Fruit fly (Drosophila melanogaster) whole organism, embryonic: ENCODE data around the gene Cul2.

ENCODE experiments used
- Aef1 ChIP-seq: fragments of 200-800 bp; sonication (Bioruptor generic); IDR thresholded peaks from 3 replicates; pipeline ENCODE4 v1.3.6; 2022; ENCODE audit warnings: missing biosample characterization, missing genetic modification characterization
- CG10147 ChIP-seq: fragments of 200-800 bp; sonication (Bioruptor generic); optimal IDR thresholded peaks from 2 replicates; lab custom pipeline; 2019; ENCODE audit warnings: missing biosample characterization, mild to moderate bottlenecking, missing genetic modification characterization, moderate library complexity
- CG10565 ChIP-seq: fragments of 200-800 bp; sonication (Bioruptor generic); optimal IDR thresholded peaks from 3 replicates; lab custom pipeline; 2016; ENCODE audit warnings: missing biosample characterization, mild to moderate bottlenecking, missing genetic modification characterization
- CG11398 ChIP-seq: fragments of 200-800 bp; sonication (Bioruptor generic); optimal IDR thresholded peaks from 2 replicates; lab custom pipeline; 2016; ENCODE audit warnings: missing biosample characterization, missing genetic modification characterization
- CG11456 ChIP-seq: fragments of 200-800 bp; sonication (Bioruptor generic); IDR thresholded peaks from 3 replicates; pipeline ENCODE4 v1.3.6; 2022; ENCODE audit warnings: missing biosample characterization, missing genetic modification characterization
- CG11560 ChIP-seq: fragments of 200-800 bp; sonication (Bioruptor generic); IDR thresholded peaks from 3 replicates; pipeline ENCODE4 v1.3.6; 2022; ENCODE audit warnings: missing biosample characterization, missing genetic modification characterization
- CG13624 ChIP-seq: fragments of 200-800 bp; sonication (Bioruptor generic); optimal IDR thresholded peaks from 2 replicates; lab custom pipeline; 2016; ENCODE audit warnings: missing biosample characterization, missing genetic modification characterization
- CG14667 ChIP-seq: fragments of 200-800 bp; sonication (Bioruptor generic); IDR thresholded peaks from 2 replicates; pipeline ENCODE4 v1.3.6; 2022; ENCODE audit warnings: missing biosample characterization, missing genetic modification characterization
- CG14710 ChIP-seq: fragments of 200-800 bp; sonication (Bioruptor generic); optimal IDR thresholded peaks from 3 replicates; lab custom pipeline; 2019; ENCODE audit warnings: missing biosample characterization, mild to moderate bottlenecking, missing genetic modification characterization, moderate library complexity
- CG15011 ChIP-seq: fragments of 200-800 bp; sonication (Bioruptor generic); optimal IDR thresholded peaks from 3 replicates; lab custom pipeline; 2018; ENCODE audit warnings: missing biosample characterization, mild to moderate bottlenecking, missing genetic modification characterization
- CG16779 ChIP-seq: fragments of 200-800 bp; sonication (Bioruptor generic); IDR thresholded peaks from 2 replicates; pipeline ENCODE4 v1.3.6; 2022; ENCODE audit warnings: missing biosample characterization, missing genetic modification characterization
- CG16813 ChIP-seq: fragments of 200-800 bp; sonication (Bioruptor generic); IDR thresholded peaks from 3 replicates; pipeline ENCODE4 v1.3.6; 2022; ENCODE audit warnings: missing biosample characterization, missing genetic modification characterization; ENCODE audit not compliant: partially characterized antibody
- CG17385 ChIP-seq: fragments of 200-800 bp; sonication (Bioruptor generic); optimal IDR thresholded peaks from 3 replicates; lab custom pipeline; 2018; ENCODE audit warnings: missing biosample characterization, mild to moderate bottlenecking, missing genetic modification characterization
- CG17612 ChIP-seq: fragments of 200-800 bp; sonication (Bioruptor generic); IDR thresholded peaks from 2 replicates; pipeline ENCODE4 v1.3.6; 2022; ENCODE audit warnings: missing biosample characterization, missing genetic modification characterization
- CG2116 ChIP-seq: fragments of 200-800 bp; sonication (Bioruptor generic); optimal IDR thresholded peaks from 3 replicates; lab custom pipeline; 2018; ENCODE audit warnings: missing biosample characterization, mild to moderate bottlenecking, missing genetic modification characterization
- CG30020 ChIP-seq: fragments of 200-800 bp; optimal IDR thresholded peaks from 2 replicates; lab custom pipeline; 2019; ENCODE audit warnings: missing biosample characterization, mild to moderate bottlenecking, missing genetic modification characterization, moderate library complexity
- CG31441 ChIP-seq: fragments of 200-800 bp; sonication (Bioruptor generic); IDR thresholded peaks from 2 replicates; pipeline ENCODE4 v1.3.6; 2022; ENCODE audit warnings: missing biosample characterization, missing genetic modification characterization
- CG4282 ChIP-seq: fragments of 200-800 bp; sonication (Bioruptor generic); optimal IDR thresholded peaks from 2 replicates; lab custom pipeline; 2016; ENCODE audit warnings: missing biosample characterization, missing genetic modification characterization
- CG4360 ChIP-seq: fragments of 200-800 bp; sonication (Bioruptor generic); IDR thresholded peaks from 2 replicates; pipeline ENCODE4 v1.3.6; 2022; ENCODE audit warnings: missing biosample characterization, missing genetic modification characterization
- CG5180 ChIP-seq: fragments of 200-800 bp; sonication (Bioruptor generic); optimal IDR thresholded peaks from 3 replicates; lab custom pipeline; 2017; ENCODE audit warnings: missing biosample characterization, missing genetic modification characterization, mild to moderate bottlenecking, moderate library complexity, missing genetic modification reagents
- CG5245 ChIP-seq: fragments of 200-800 bp; sonication (Bioruptor generic); optimal IDR thresholded peaks from 3 replicates; lab custom pipeline; 2016; ENCODE audit warnings: missing biosample characterization, missing genetic modification characterization
- CG6175 ChIP-seq: fragments of 200-800 bp; sonication (Bioruptor generic); IDR thresholded peaks from 3 replicates; pipeline ENCODE4 v1.3.6; 2022; ENCODE audit warnings: missing biosample characterization, missing genetic modification characterization
- CG6683 ChIP-seq: fragments of 200-800 bp; sonication (Bioruptor generic); optimal IDR thresholded peaks from 2 replicates; lab custom pipeline; 2017; ENCODE audit warnings: missing biosample characterization, mild to moderate bottlenecking, missing genetic modification characterization, missing genetic modification reagents
- CG7963 ChIP-seq: fragments of 200-800 bp; sonication (Bioruptor generic); IDR thresholded peaks from 3 replicates; pipeline ENCODE4 v1.3.6; 2022; ENCODE audit warnings: missing biosample characterization, missing genetic modification characterization; ENCODE audit not compliant: partially characterized antibody
- CG8089 ChIP-seq: fragments of 200-800 bp; sonication (Bioruptor generic); optimal IDR thresholded peaks from 3 replicates; lab custom pipeline; 2016; ENCODE audit warnings: missing biosample characterization, missing genetic modification characterization
- CG9609 ChIP-seq: fragments of 200-800 bp; sonication (Bioruptor generic); optimal IDR thresholded peaks from 3 replicates; lab custom pipeline; 2016; ENCODE audit warnings: missing biosample characterization, missing genetic modification characterization
- CG9727 ChIP-seq: fragments of 200-800 bp; sonication (Bioruptor generic); optimal IDR thresholded peaks from 3 replicates; lab custom pipeline; 2017; ENCODE audit warnings: missing biosample characterization, mild to moderate bottlenecking, missing genetic modification characterization
- CG9876 ChIP-seq: fragments of 200-800 bp; sonication (Bioruptor generic); optimal IDR thresholded peaks from 2 replicates; lab custom pipeline; 2016; ENCODE audit warnings: missing biosample characterization, missing genetic modification characterization
- Doc3 ChIP-seq: fragments of 200-800 bp; sonication (Bioruptor generic); IDR thresholded peaks from 3 replicates; pipeline ENCODE4 v1.3.6; 2022; ENCODE audit warnings: missing biosample characterization, missing genetic modification characterization; ENCODE audit not compliant: partially characterized antibody
- Eip74EF ChIP-seq, 2 experiments: fragments of 200-800 bp in 1 of 2; fragments of >200 bp in 1 of 2; sonication (Bioruptor generic) in 1 of 2; optimal IDR thresholded peaks; 2 replicates each; lab custom pipeline; 2017 to 2019; ENCODE audit warnings: missing biosample characterization in 2 of 2, missing genetic modification characterization in 2 of 2, mild to moderate bottlenecking in 1 of 2, moderate library complexity in 1 of 2
- Hmx ChIP-seq: fragments of 200-800 bp; sonication (Bioruptor generic); optimal IDR thresholded peaks from 2 replicates; lab custom pipeline; 2016; ENCODE audit warnings: missing biosample characterization, missing genetic modification characterization
- MTF-1 ChIP-seq: fragments of 200-800 bp; sonication (Bioruptor generic); optimal IDR thresholded peaks from 2 replicates; lab custom pipeline; 2018; ENCODE audit warnings: missing biosample characterization, mild to moderate bottlenecking, missing genetic modification characterization, borderline replicate concordance
- Nf-YC ChIP-seq: fragments of 200-800 bp; optimal IDR thresholded peaks from 3 replicates; lab custom pipeline; 2019; ENCODE audit warnings: missing biosample characterization, mild to moderate bottlenecking, missing genetic modification characterization, moderate library complexity
- Side ChIP-seq: fragments of 200-800 bp; sonication (Bioruptor generic); optimal IDR thresholded peaks from 2 replicates; lab custom pipeline; 2016; ENCODE audit warnings: missing biosample characterization, missing genetic modification characterization
- Taf1 ChIP-seq: fragments of 200-800 bp; sonication (Bioruptor generic); IDR thresholded peaks from 2 replicates; pipeline ENCODE4 v1.3.6; 2022; ENCODE audit warnings: missing biosample characterization, missing genetic modification characterization
- Usf ChIP-seq: fragments of 200-800 bp; sonication (Bioruptor generic); optimal IDR thresholded peaks from 2 replicates; lab custom pipeline; 2017; ENCODE audit warnings: missing genotype, missing biosample characterization, missing genetic modification characterization
- aop ChIP-seq: fragments of 200-800 bp; sonication (Bioruptor generic); IDR thresholded peaks from 2 replicates; pipeline ENCODE4 v1.3.6; 2022; ENCODE audit warnings: missing biosample characterization, missing genetic modification characterization
- cg ChIP-seq: fragments of 200-800 bp; sonication (Bioruptor generic); optimal IDR thresholded peaks from 3 replicates; lab custom pipeline; 2019; ENCODE audit warnings: missing biosample characterization, mild to moderate bottlenecking, missing genetic modification characterization, moderate library complexity
- danr ChIP-seq: fragments of 200-800 bp; sonication (Bioruptor generic); IDR thresholded peaks from 2 replicates; pipeline ENCODE4 v1.3.6; 2022; ENCODE audit warnings: missing biosample characterization, missing genetic modification characterization
- dm ChIP-seq: fragments of 200-800 bp; sonication (Bioruptor generic); optimal IDR thresholded peaks from 3 replicates; lab custom pipeline; 2016; ENCODE audit warnings: missing biosample characterization, missing genetic modification characterization
- fd64A ChIP-seq: fragments of 200-800 bp; sonication (Bioruptor generic); optimal IDR thresholded peaks from 3 replicates; lab custom pipeline; 2018; ENCODE audit warnings: missing biosample characterization, mild to moderate bottlenecking, missing genetic modification characterization
- lola ChIP-seq, 3 experiments: fragments of >200 bp in 2 of 3; fragments of 200-800 bp in 1 of 3; sonication (Bioruptor generic) in 1 of 3; optimal IDR thresholded peaks; 2 replicates each; lab custom pipeline; 2017 to 2019; ENCODE audit warnings: missing biosample characterization in 3 of 3, missing genetic modification characterization in 3 of 3, mild to moderate bottlenecking in 1 of 3, moderate library complexity in 1 of 3
- nau ChIP-seq: fragments of 200-800 bp; sonication (Bioruptor generic); optimal IDR thresholded peaks from 3 replicates; lab custom pipeline; 2017; ENCODE audit warnings: missing biosample characterization, mild to moderate bottlenecking, missing genetic modification characterization, missing genetic modification reagents
- onecut ChIP-seq: fragments of 200-800 bp; sonication (Bioruptor generic); IDR thresholded peaks from 2 replicates; pipeline ENCODE4 v1.3.6; 2022; ENCODE audit warnings: missing biosample characterization, missing genetic modification characterization
- psq ChIP-seq: fragments of 200-800 bp; sonication (Bioruptor generic); optimal IDR thresholded peaks from 2 replicates; lab custom pipeline; 2017; ENCODE audit warnings: missing biosample characterization, missing genetic modification characterization
- salm ChIP-seq: fragments of 200-800 bp; sonication (Bioruptor generic); optimal IDR thresholded peaks from 2 replicates; lab custom pipeline; 2018; ENCODE audit warnings: missing biosample characterization, mild to moderate bottlenecking, missing genetic modification characterization
- sc ChIP-seq, 3 experiments: fragments of >200 bp in 2 of 3; fragments of 200-800 bp in 1 of 3; sonication (Bioruptor generic) in 1 of 3; optimal IDR thresholded peaks; 2 replicates in 2 of 3; 3 replicates in 1 of 3; lab custom pipeline; 2017; ENCODE audit warnings: mild to moderate bottlenecking in 1 of 3, missing biosample characterization in 1 of 3, missing genetic modification characterization in 1 of 3, missing genetic modification reagents in 1 of 3
- schlank ChIP-seq: fragments of 200-800 bp; sonication (Bioruptor generic); optimal IDR thresholded peaks from 2 replicates; lab custom pipeline; 2018; ENCODE audit warnings: missing biosample characterization, mild to moderate bottlenecking, missing genetic modification characterization
- slp2 ChIP-seq: fragments of 200-800 bp; sonication (Bioruptor generic); optimal IDR thresholded peaks from 2 replicates; lab custom pipeline; 2016; ENCODE audit warnings: missing biosample characterization, missing genetic modification characterization
- tap ChIP-seq: fragments of 200-800 bp; optimal IDR thresholded peaks from 3 replicates; lab custom pipeline; 2019; ENCODE audit warnings: missing biosample characterization, mild to moderate bottlenecking, missing genetic modification characterization, moderate library complexity

Gene Cul2

dm6 chr2L:21657426-21657825 is 1.1 kb upstream of the Cul2 start (continued):
- TF ChIP-seq CG15011 (GFP tag; lab: Kevin White, UChicago) (no peak), CG8089 (GFP tag; lab: Kevin White, UChicago) (peak; percentile 64), CG10147 (GFP tag; lab: Kevin White, UChicago) (peak; percentile 8), CG16813 (GFP tag; lab: Robert Waterston, UW) (0 out of 3 replicates have a peak, but pooled peaks have one; percentile 23), Nf-YC (tag; lab: Kevin White, UChicago) (peak; percentile 48), CG16779 (peak; percentile 71), CG5245 (GFP tag; lab: Kevin White, UChicago) (peak; percentile 65), CG31441 (GFP tag; lab: Robert Waterston, UW) (peak; percentile 56), CG9609 (GFP tag; lab: Kevin White, UChicago) (peak; percentile 75), Eip74EF (GFP tag; optimal IDR thresholded peaks at IDR 0.05; lab: Kevin White, UChicago) (no peak), CG7963 (no peak), CG9727 (GFP tag; lab: Kevin White, UChicago) (no peak), CG17612 (GFP tag; lab: Robert Waterston, UW) (no peak), dm (GFP tag; lab: Kevin White, UChicago) (peak; percentile 48), MTF-1 (no peak), psq (peak; percentile 10), Hmx (GFP tag; lab: Kevin White, UChicago) (no peak), aop (GFP tag; lab: Robert Waterston, UW) (no peak), CG11560 (tag; lab: Robert Waterston, UW) (no peak), Side (GFP tag; lab: Kevin White, UChicago) (peak; percentile 22), Aef1 (GFP tag; lab: Robert Waterston, UW) (no peak; the same call in 2 of the 3 replicates), Usf (GFP tag; lab: Kevin White, UChicago) (no peak), cg (GFP tag; lab: Kevin White, UChicago) (no peak), CG13624 (peak; percentile 55), Doc3 (GFP tag; lab: Robert Waterston, UW) (peak; percentile 48; the same call in 1 of the 3 replicates), CG10565 (no peak), CG6683 (GFP tag; lab: Kevin White, UChicago) (no peak), CG11456 (GFP tag; lab: Robert Waterston, UW) (no peak), sc (optimal IDR thresholded peaks at IDR 0.05; lab: Kevin White, UChicago) (no peak), sc (GFP tag; optimal IDR thresholded peaks at IDR 0.05; lab: Kevin White, UChicago) (no peak), CG14667 (GFP tag; lab: Robert Waterston, UW) (no peak; the same call in 1 of the 2 replicates), onecut (peak; percentile 70), CG6175 (GFP tag; lab: Robert Waterston, UW) (no peak), CG17385 (GFP tag; lab: Kevin White, UChicago) (peak; percentile 20), Taf1 (GFP tag; lab: Robert Waterston, UW) (no peak), schlank (no peak), lola (GFP tag; optimal IDR thresholded peaks at IDR 0.05; lab: Kevin White, UChicago) (peak in 1 of 3 experiments; percentile 23), slp2 (peak; percentile 35), CG5180 (GFP tag; lab: Kevin White, UChicago) (no peak), CG2116 (GFP tag; lab: Kevin White, UChicago) (peak; percentile 34), salm (tag; lab: Kevin White, UChicago) (peak; percentile 18), CG14710 (tag; lab: Kevin White, UChicago) (peak; percentile 50), tap (tag; lab: Kevin White, UChicago) (peak; percentile 12), fd64A (no peak), CG9876 (peak; percentile 24), CG4282 (no peak), CG4360 (GFP tag; lab: Robert Waterston, UW) (no peak), danr (GFP tag; lab: Robert Waterston, UW) (peak; percentile 25; the same call in 1 of the 2 replicates), CG11398 (GFP tag; lab: Kevin White, UChicago) (peak; percentile 13), nau (GFP tag; lab: Kevin White, UChicago) (no peak), CG30020 (tag; lab: Kevin White, UChicago) (peak; percentile 90)
